Worm (Caenorhabditis elegans): ENCODE measurements around the gene abu-7.

abu-7 gene

DNA sequence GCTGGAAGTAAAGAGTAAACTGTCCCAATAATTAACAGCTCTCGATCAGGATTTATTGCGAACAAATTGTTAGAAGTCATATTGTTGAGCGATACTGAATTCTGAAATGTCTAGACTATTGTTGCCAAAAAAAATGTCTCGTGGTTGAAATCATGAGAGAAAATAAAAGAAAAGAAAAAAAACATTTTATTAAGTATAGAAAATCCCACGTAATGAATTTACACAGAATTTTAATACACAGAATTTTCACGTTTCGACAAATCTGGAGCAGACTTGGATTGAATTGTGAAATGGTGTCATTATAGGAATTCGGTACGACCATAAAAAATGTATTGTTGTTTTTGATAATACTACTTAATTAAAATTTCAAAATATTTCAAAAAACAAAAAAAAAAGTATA, 8.3 kb upstream of the abu-7 start, which contains the start of gene srt-65:
Gene srt-65 (minus strand): TSS at position 101 of the 400 bp plus-strand sequence.
- no peak for TF ChIP-seq daf-12 (tag; optimal IDR thresholded peaks at IDR 0.05)
- no peak for TF ChIP-seq mml-1 (tag; optimal IDR thresholded peaks at IDR 0.05)
- no peak for TF ChIP-seq nfya-1 (tag; optimal IDR thresholded peaks at IDR 0.05; ENCODE audit: insufficient read depth)
- TF ChIP-seq nhr-43 (tag; optimal IDR thresholded peaks at IDR 0.05; ENCODE audit: poor library complexity, severe bottlenecking) = no peak
- no peak for TF ChIP-seq elt-2 (tag; optimal IDR thresholded peaks at IDR 0.05)
- TF ChIP-seq nhr-28 (tag; optimal IDR thresholded peaks at IDR 0.05) = no peak
- TF ChIP-seq hmg-11 (tag; optimal IDR thresholded peaks at IDR 0.05) = no peak
- no peak for TF ChIP-seq eor-1 (tag; optimal IDR thresholded peaks at IDR 0.05)
- TF ChIP-seq sea-2 (GFP tag; optimal IDR thresholded peaks at IDR 0.05) = no peak
- no peak for TF ChIP-seq ztf-4 (tag; optimal IDR thresholded peaks at IDR 0.05)
- no peak for TF ChIP-seq aly-2 (tag; optimal IDR thresholded peaks at IDR 0.05)
- TF ChIP-seq ama-1 (optimal IDR thresholded peaks at IDR 0.05) = no peak
- TF ChIP-seq pqm-1 (tag; optimal IDR thresholded peaks at IDR 0.05) = no peak
- no peak for TF ChIP-seq zag-1 (tag; optimal IDR thresholded peaks at IDR 0.05)

DNA sequence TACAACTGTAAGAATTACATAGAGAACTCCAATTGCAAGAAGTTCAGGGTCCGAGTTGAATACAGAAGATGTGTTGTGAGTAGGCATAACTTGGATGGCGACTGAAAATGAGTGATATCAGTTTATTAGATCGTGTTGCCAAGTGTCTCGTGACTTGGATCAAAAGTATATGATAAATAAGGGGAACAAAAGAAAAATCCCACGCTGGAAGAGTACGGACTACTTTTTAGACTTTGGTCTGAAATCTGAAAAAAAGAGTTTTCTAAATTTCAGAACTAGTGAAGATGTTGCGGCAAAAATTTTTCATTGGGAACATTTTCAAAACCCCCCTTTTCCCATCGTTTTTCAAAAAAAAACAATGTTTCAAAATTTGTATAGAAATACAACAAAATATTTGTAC, 5.0 kb upstream of the abu-7 start, which contains the start of gene srt-64:
Gene srt-64 (minus strand): TSS at position 101 of the 400 bp plus-strand sequence.
- TF ChIP-seq pha-4 (tag; optimal IDR thresholded peaks at IDR 0.05) = no peak
- no peak for TF ChIP-seq pqm-1 (tag; optimal IDR thresholded peaks at IDR 0.05)
- TF ChIP-seq nhr-76 (tag; optimal IDR thresholded peaks at IDR 0.05) = no peak
- no peak for TF ChIP-seq egl-5 (tag; optimal IDR thresholded peaks at IDR 0.05)
- no peak for TF ChIP-seq ztf-4 (tag; optimal IDR thresholded peaks at IDR 0.05)
- TF ChIP-seq egl-27 (tag; optimal IDR thresholded peaks at IDR 0.05) = no peak
- no peak for TF ChIP-seq hmg-11 (tag; optimal IDR thresholded peaks at IDR 0.05)
- TF ChIP-seq nhr-12 (tag; optimal IDR thresholded peaks at IDR 0.05) = no peak
- TF ChIP-seq nhr-237 (tag; optimal IDR thresholded peaks at IDR 0.05) = no peak
- TF ChIP-seq daf-12 (tag; optimal IDR thresholded peaks at IDR 0.05) = no peak
- TF ChIP-seq ztf-11 (tag; optimal IDR thresholded peaks at IDR 0.05) = no peak
- TF ChIP-seq fkh-2 (tag; optimal IDR thresholded peaks at IDR 0.05) = no peak
- no peak for TF ChIP-seq nhr-77 (tag; optimal IDR thresholded peaks at IDR 0.05)
- no peak for TF ChIP-seq elt-2 (tag; optimal IDR thresholded peaks at IDR 0.05)
- no peak for TF ChIP-seq mml-1 (tag; optimal IDR thresholded peaks at IDR 0.05)

DNA sequence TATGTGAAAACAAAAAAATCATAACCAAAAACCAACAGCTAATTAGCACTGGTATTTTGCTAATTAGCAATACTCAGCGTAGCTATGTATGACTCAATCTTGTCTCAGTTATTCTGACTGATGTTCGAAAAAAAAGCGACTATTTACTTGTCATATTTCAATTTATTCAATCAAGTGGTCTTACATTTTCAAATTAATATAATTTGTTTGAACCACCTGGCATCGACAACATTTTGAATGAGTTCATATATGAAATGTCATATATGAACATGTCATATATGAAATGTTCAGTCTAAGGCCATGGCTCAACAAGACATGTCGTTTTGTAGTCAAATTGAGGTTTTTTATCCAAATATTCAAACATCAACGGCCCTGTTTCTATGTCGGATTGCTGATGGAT, 844 bp upstream of the abu-7 start, which contains the start of gene srw-140:
Gene srw-140 (plus strand): TSS at position 301 of the 400 bp plus-strand sequence.
- TF ChIP-seq egl-5 (tag; optimal IDR thresholded peaks at IDR 0.05) (no peak), egl-27 (tag; optimal IDR thresholded peaks at IDR 0.05) (no peak), nhr-67 (tag; optimal IDR thresholded peaks at IDR 0.05) (no peak), pqm-1 (tag; optimal IDR thresholded peaks at IDR 0.05) (no peak), ceh-82 (tag; optimal IDR thresholded peaks at IDR 0.05) (no peak), aly-2 (tag; optimal IDR thresholded peaks at IDR 0.05) (no peak), elt-1 (tag; optimal IDR thresholded peaks at IDR 0.05) (no peak), lsy-12 (tag; optimal IDR thresholded peaks at IDR 0.05) (no peak), ceh-9 (tag; optimal IDR thresholded peaks at IDR 0.05) (no peak), nhr-237 (tag; optimal IDR thresholded peaks at IDR 0.05) (no peak)

DNA sequence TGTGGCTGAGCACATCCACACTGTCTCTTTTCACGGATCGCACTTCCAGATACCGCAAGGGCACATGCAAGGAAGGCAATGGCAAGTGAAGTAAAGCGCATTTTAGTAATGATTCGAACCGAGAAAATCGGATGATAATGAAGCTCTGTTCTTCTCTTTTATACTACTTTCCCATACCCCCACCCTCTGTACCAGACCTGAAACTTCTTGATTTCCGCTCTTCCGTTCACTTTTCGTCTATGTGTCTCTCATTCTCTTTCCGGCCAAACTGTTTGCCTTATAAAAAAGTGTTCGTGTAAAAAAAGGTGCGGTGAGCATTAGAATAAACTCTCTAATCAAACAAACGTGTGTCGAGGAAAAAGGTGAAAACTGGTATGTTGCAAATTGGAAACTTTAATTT, 2.8 kb downstream of the abu-7 start, which contains the start of gene abu-6:
Gene abu-6 (minus strand): TSS at position 101 of the 400 bp plus-strand sequence.
- TF ChIP-seq jun-1 (tag; optimal IDR thresholded peaks at IDR 0.05) = no peak
- no peak for TF ChIP-seq fkh-10 (GFP tag; optimal IDR thresholded peaks at IDR 0.05)
- no peak for TF ChIP-seq pha-4 (tag; optimal IDR thresholded peaks at IDR 0.05)
- no peak for TF ChIP-seq elt-1 (tag; optimal IDR thresholded peaks at IDR 0.05)
- TF ChIP-seq fkh-2 (tag; optimal IDR thresholded peaks at IDR 0.05) = no peak
- TF ChIP-seq nhr-12 (tag; optimal IDR thresholded peaks at IDR 0.05) = no peak
- TF ChIP-seq nhr-43 (tag; optimal IDR thresholded peaks at IDR 0.05; ENCODE audit: poor library complexity, severe bottlenecking) = no peak
- no peak for TF ChIP-seq mdl-1 (tag; optimal IDR thresholded peaks at IDR 0.05)
- TF ChIP-seq ceh-9 (tag; optimal IDR thresholded peaks at IDR 0.05) = no peak
- TF ChIP-seq unc-39 (tag; optimal IDR thresholded peaks at IDR 0.05) = no peak
- no peak for TF ChIP-seq unc-62 (GFP tag; optimal IDR thresholded peaks at IDR 0.05)
- no peak for TF ChIP-seq ama-1 (optimal IDR thresholded peaks at IDR 0.05)
- TF ChIP-seq nhr-11 (tag; optimal IDR thresholded peaks at IDR 0.05) = no peak
- TF ChIP-seq mml-1 (tag; optimal IDR thresholded peaks at IDR 0.05) = no peak
- no peak for TF ChIP-seq nhr-237 (tag; optimal IDR thresholded peaks at IDR 0.05)
- no peak for TF ChIP-seq lin-15B (tag; optimal IDR thresholded peaks at IDR 0.05)
- no peak for TF ChIP-seq fos-1 (tag; optimal IDR thresholded peaks at IDR 0.05)
- TF ChIP-seq ZK546.5 (tag; optimal IDR thresholded peaks at IDR 0.05) = no peak
- TF ChIP-seq lin-39 (tag; optimal IDR thresholded peaks at IDR 0.05) = no peak
- no peak for TF ChIP-seq skn-1 (tag; optimal IDR thresholded peaks at IDR 0.05)
